Worm (Caenorhabditis elegans) whole organism, young adult: Measurements from ENCODE around the gene clec-40.

ENCODE experiments used
- B0261.1 ChIP-seq: sonication (generic microtip); optimal IDR thresholded peaks from 2 replicates; lab custom pipeline; 2016; ENCODE audit warnings: mild to moderate bottlenecking, missing genetic modification characterization, moderate library complexity, missing compliant biosample characterization
- B0336.3 ChIP-seq: fragments of 200-800 bp; sonication (Bioruptor generic); IDR thresholded peaks from 2 replicates; pipeline ENCODE4 v1.3.6; 2022; ENCODE audit warnings: missing genetic modification characterization, missing compliant biosample characterization
- C17E4.6 ChIP-seq: fragments of 200-800 bp; sonication (Bioruptor generic); IDR thresholded peaks from 2 replicates; pipeline ENCODE4 v1.3.6; 2022; ENCODE audit warnings: missing genetic modification reagents, missing genetic modification characterization, missing compliant biosample characterization
- F37B4.10 ChIP-seq: fragments of 200-800 bp; sonication (Bioruptor generic); IDR thresholded peaks from 2 replicates; pipeline ENCODE4 v1.3.6; 2022; ENCODE audit warnings: missing genetic modification characterization, missing compliant biosample characterization
- F52B5.7 ChIP-seq: sonication (generic microtip); optimal IDR thresholded peaks from 2 replicates; lab custom pipeline; 2016; ENCODE audit warnings: mild to moderate bottlenecking, missing genetic modification characterization, missing compliant biosample characterization
- F55B11.4 ChIP-seq: sonication (generic microtip); optimal IDR thresholded peaks from 2 replicates; lab custom pipeline; 2016; ENCODE audit warnings: missing compliant biosample characterization, missing genetic modification characterization, borderline replicate concordance; ENCODE audit not compliant: insufficient read depth
- Y53F4B.3 ChIP-seq: fragments of 200-800 bp; sonication (Bioruptor generic); IDR thresholded peaks from 2 replicates; pipeline ENCODE4 v1.3.6; 2022; ENCODE audit warnings: missing genetic modification reagents, missing genetic modification characterization, missing compliant biosample characterization
- Y95B8A.8 ChIP-seq: fragments of 200-800 bp; sonication (Bioruptor generic); IDR thresholded peaks from 2 replicates; pipeline ENCODE4 v1.3.6; 2022; ENCODE audit warnings: missing genetic modification reagents, missing genetic modification characterization, missing compliant biosample characterization
- ama-1 ChIP-seq, 3 experiments: fragments of 150-350 bp in 1 of 3; sonication (generic microtip) in 2 of 3; optimal IDR thresholded peaks; 2 replicates each; lab custom pipeline; 2014 to 2018; ENCODE audit warnings: missing biosample characterization in 2 of 3, missing genetic modification characterization in 2 of 3, missing genetic modification reagents in 2 of 3
- attf-5 ChIP-seq: fragments of 200-800 bp; sonication (Bioruptor generic); optimal IDR thresholded peaks from 2 replicates; lab custom pipeline; 2018; ENCODE audit warnings: mild to moderate bottlenecking, missing genetic modification characterization, missing compliant biosample characterization
- cebp-1 ChIP-seq, 2 experiments: fragments of 200-800 bp in 1 of 2; sonication (Bioruptor generic) in 1 of 2; sonication (generic microtip) in 1 of 2; IDR thresholded peaks in 1 of 2; optimal IDR thresholded peaks in 1 of 2; 2 replicates each; pipeline versions ENCODE4 v1.3.6 to Lab custom; 2017 to 2022; ENCODE audit warnings: missing compliant biosample characterization in 2 of 2, missing genetic modification characterization in 2 of 2, mild to moderate bottlenecking in 1 of 2, missing genetic modification reagents in 1 of 2, moderate library complexity in 1 of 2
- die-1 ChIP-seq: sonication (generic microtip); optimal IDR thresholded peaks from 2 replicates; lab custom pipeline; 2016; ENCODE audit warnings: missing genotype, mild to moderate bottlenecking, missing genetic modification characterization, missing compliant biosample characterization
- egl-44 ChIP-seq: fragments of 200-800 bp; sonication (Bioruptor generic); IDR thresholded peaks from 2 replicates; pipeline ENCODE4 v1.3.6; 2022; ENCODE audit warnings: missing genetic modification reagents, missing genetic modification characterization, missing compliant biosample characterization
- hlh-26 ChIP-seq: fragments of 200-800 bp; sonication (Bioruptor generic); conservative IDR thresholded peaks from 2 replicates; pipeline ENCODE4 v1.3.6; 2022; ENCODE audit warnings: missing genetic modification reagents, missing genetic modification characterization, missing compliant biosample characterization
- hmg-1.2 ChIP-seq: fragments of 200-800 bp; sonication (Bioruptor generic); IDR thresholded peaks from 2 replicates; pipeline ENCODE4 v1.3.6; 2022; ENCODE audit warnings: missing genetic modification reagents, missing genetic modification characterization, missing compliant biosample characterization
- hrde-1 ChIP-seq: sonication (generic microtip); optimal IDR thresholded peaks from 2 replicates; lab custom pipeline; 2016; ENCODE audit warnings: missing genetic modification characterization, mild to moderate bottlenecking, missing compliant biosample characterization, moderate library complexity, missing genotype, missing genetic modification reagents, borderline replicate concordance
- let-607 ChIP-seq, 2 experiments: fragments of 200-800 bp in 1 of 2; sonication (Bioruptor generic) in 1 of 2; sonication (generic microtip) in 1 of 2; optimal IDR thresholded peaks; 2 replicates each; lab custom pipeline; 2016 to 2018; ENCODE audit warnings: mild to moderate bottlenecking in 2 of 2, missing compliant biosample characterization in 2 of 2, missing genetic modification characterization in 2 of 2, moderate library complexity in 2 of 2, missing genotype in 1 of 2
- lir-1 ChIP-seq: fragments of 200-800 bp; sonication (Bioruptor generic); conservative IDR thresholded peaks from 2 replicates; pipeline ENCODE4 v1.3.6; 2022; ENCODE audit warnings: missing genetic modification reagents, missing genetic modification characterization, missing compliant biosample characterization
- madf-3 ChIP-seq: fragments of 200-800 bp; sonication (Bioruptor generic); IDR thresholded peaks from 2 replicates; pipeline ENCODE4 v1.3.6; 2022; ENCODE audit warnings: missing genetic modification reagents, missing genetic modification characterization, missing compliant biosample characterization
- madf-6 ChIP-seq: fragments of 200-800 bp; sonication (Bioruptor generic); IDR thresholded peaks from 2 replicates; pipeline ENCODE4 v1.3.6; 2022; ENCODE audit warnings: missing genetic modification reagents, missing genetic modification characterization, missing compliant biosample characterization
- madf-8 ChIP-seq: fragments of 200-800 bp; sonication (Bioruptor generic); conservative IDR thresholded peaks from 2 replicates; pipeline ENCODE4 v1.3.6; 2022; ENCODE audit warnings: missing genetic modification reagents, missing genetic modification characterization, missing compliant biosample characterization
- mcd-1 ChIP-seq: fragments of 200-800 bp; sonication (Bioruptor generic); IDR thresholded peaks from 2 replicates; pipeline ENCODE4 v1.3.6; 2022; ENCODE audit warnings: missing genetic modification reagents, missing genetic modification characterization, missing compliant biosample characterization
- mes-4 ChIP-seq: sonication (generic microtip); optimal IDR thresholded peaks from 2 replicates; lab custom pipeline; 2016; ENCODE audit warnings: missing genotype, missing genetic modification characterization, missing compliant biosample characterization
- nfya-1 ChIP-seq: sonication (generic microtip); optimal IDR thresholded peaks from 2 replicates; lab custom pipeline; 2017; ENCODE audit warnings: antibody characterized with exemption, missing compliant biosample characterization, missing genetic modification characterization, borderline replicate concordance; ENCODE audit not compliant: insufficient read depth
- nhr-120 ChIP-seq: fragments of 200-800 bp; sonication (Bioruptor generic); IDR thresholded peaks from 2 replicates; pipeline ENCODE4 v1.3.6; 2022; ENCODE audit warnings: missing genetic modification characterization, missing compliant biosample characterization
- nhr-179 ChIP-seq: sonication (generic microtip); optimal IDR thresholded peaks from 2 replicates; lab custom pipeline; 2016; ENCODE audit warnings: mild to moderate bottlenecking, missing genetic modification characterization, missing compliant biosample characterization
- nhr-80 ChIP-seq: sonication (generic microtip); optimal IDR thresholded peaks from 2 replicates; lab custom pipeline; 2016; ENCODE audit warnings: missing genetic modification characterization, missing compliant biosample characterization
- rcor-1 ChIP-seq: fragments of 200-800 bp; sonication (Bioruptor generic); IDR thresholded peaks from 2 replicates; pipeline ENCODE4 v1.3.6; 2022; ENCODE audit warnings: missing genetic modification reagents, missing genetic modification characterization, missing compliant biosample characterization
- repo-1 ChIP-seq: sonication (generic microtip); optimal IDR thresholded peaks from 2 replicates; lab custom pipeline; 2017; ENCODE audit warnings: mild to moderate bottlenecking, missing genetic modification characterization, missing compliant biosample characterization
- rpc-1 ChIP-seq, 2 experiments: fragments of 150-350 bp in 1 of 2; sonication (generic microtip) in 1 of 2; optimal IDR thresholded peaks; 2 replicates each; lab custom pipeline; 2014 to 2018; ENCODE audit warnings: missing biosample characterization in 1 of 2, missing genetic modification characterization in 1 of 2, missing genetic modification reagents in 1 of 2, missing genotype in 1 of 2
- sea-2 ChIP-seq: fragments of 200-800 bp; sonication (Bioruptor generic); IDR thresholded peaks from 2 replicates; pipeline ENCODE4 v1.3.6; 2022; ENCODE audit warnings: missing genetic modification characterization, missing compliant biosample characterization
- snpc-1.1 ChIP-seq: sonication (generic microtip); optimal IDR thresholded peaks from 2 replicates; lab custom pipeline; 2017; ENCODE audit warnings: missing genetic modification characterization, mild to moderate bottlenecking, missing compliant biosample characterization, antibody characterized with exemption, moderate library complexity, missing genotype, missing genetic modification reagents; ENCODE audit not compliant: insufficient read depth
- snpc-4 ChIP-seq, 5 experiments: fragments of 150-350 bp in 1 of 5; sonication (generic microtip) in 4 of 5; optimal IDR thresholded peaks; 2 replicates each; lab custom pipeline; 2014 to 2018; ENCODE audit warnings: missing genetic modification characterization in 5 of 5, missing biosample characterization in 3 of 5, antibody characterized with exemption in 2 of 5, mild to moderate bottlenecking in 2 of 5, missing compliant biosample characterization in 2 of 5, missing genotype in 2 of 5, moderate library complexity in 2 of 5, missing genetic modification reagents in 1 of 5
- unc-130 ChIP-seq: sonication (generic microtip); optimal IDR thresholded peaks from 2 replicates; lab custom pipeline; 2016; ENCODE audit warnings: missing genetic modification reagents, missing genetic modification characterization, missing compliant biosample characterization
- ztf-6 ChIP-seq: fragments of 200-800 bp; sonication (Bioruptor generic); IDR thresholded peaks from 2 replicates; pipeline ENCODE4 v1.3.6; 2022; ENCODE audit warnings: missing genetic modification reagents, missing genetic modification characterization, missing compliant biosample characterization

Gene clec-40

ce11 chrV:16821270-16821737 is 19.6 kb downstream of the clec-40 start, which contains the start of gene T20B3.14:
TSS of gene T20B3.14 (minus strand) at chrV:16821320.
- TF ChIP-seq nfya-1 (no peak), lir-1 (GFP tag; lab: Robert Waterston, UW) (no peak), F52B5.7 (tag; lab: Kevin White, UChicago) (no peak), hlh-26 (no peak), F37B4.10 (0 out of 2 replicates have a peak, but pooled peaks have one; percentile 89), madf-3 (GFP tag; lab: Robert Waterston, UW) (no peak)

DNA sequence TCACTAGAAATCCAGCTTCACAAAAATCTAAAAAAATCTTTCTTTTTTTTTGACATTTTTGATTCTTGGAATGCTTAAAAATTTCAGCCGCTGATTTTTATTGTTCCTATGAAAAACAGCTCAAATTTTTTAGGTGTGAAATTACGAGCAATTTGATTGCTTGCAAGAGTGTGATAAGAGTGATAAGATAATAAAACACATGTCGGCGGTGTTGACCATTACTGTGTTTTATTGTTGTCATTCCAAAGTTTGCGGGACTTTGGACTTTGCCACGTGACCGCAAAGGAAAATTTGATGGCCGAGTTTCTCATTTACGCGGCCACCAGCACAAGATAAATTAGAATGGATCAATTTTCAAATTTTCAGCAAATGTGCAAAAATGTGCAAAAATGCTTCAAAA is 24.2 kb downstream of the clec-40 start:
- TF ChIP-seq die-1 (no peak), cebp-1 (GFP tag; IDR thresholded peaks at IDR 0.05; lab: Robert Waterston, UW) (no peak), cebp-1 (tag; optimal IDR thresholded peaks at IDR 0.05; lab: Kevin White, UChicago) (peak; percentile 17), snpc-4 (GFP tag; optimal IDR thresholded peaks at IDR 0.05; lab: Kevin White, UChicago) (no peak), snpc-4 (tag; optimal IDR thresholded peaks at IDR 0.05; lab: Kevin White, UChicago) (peak in 1 of 4 experiments; percentile 18), let-607 (tag; optimal IDR thresholded peaks at IDR 0.05; lab: Kevin White, UChicago) (no peak), nhr-80 (tag; lab: Kevin White, UChicago) (peak; percentile 56), nhr-179 (tag; lab: Kevin White, UChicago) (no peak)

ce11 chrV:16815261-16815660 is 25.6 kb downstream of the clec-40 start, which contains the start of gene T20B3.1:
TSS of gene T20B3.1 (plus strand) at chrV:16815561.
- TF ChIP-seq hrde-1 (no peak), rpc-1 (optimal IDR thresholded peaks at IDR 0.05; lab: Kevin White, UChicago) (no peak), rpc-1 (tag; optimal IDR thresholded peaks at IDR 0.05; lab: Kevin White, UChicago) (no peak), ztf-6 (GFP tag; lab: Robert Waterston, UW) (no peak), egl-44 (GFP tag; lab: Robert Waterston, UW) (no peak), Y53F4B.3 (GFP tag; lab: Robert Waterston, UW) (no peak), unc-130 (no peak), repo-1 (tag; lab: Kevin White, UChicago) (no peak), C17E4.6 (GFP tag; lab: Robert Waterston, UW) (no peak)

ce11 chrV:16814541-16815207 is 26.2 kb downstream of the clec-40 start:
- TF ChIP-seq Y53F4B.3 (GFP tag; lab: Robert Waterston, UW) (no peak), mes-4 (tag; lab: Kevin White, UChicago) (no peak), ama-1 (optimal IDR thresholded peaks at IDR 0.05; lab: Kevin White, UChicago) (no peak), ama-1 (GFP tag; optimal IDR thresholded peaks at IDR 0.05; lab: Kevin White, UChicago) (peak in 1 of 2 experiments; percentile 40), rcor-1 (no peak), Y95B8A.8 (GFP tag; lab: Robert Waterston, UW) (0 out of 2 replicates have a peak, but pooled peaks have one; percentile 34), sea-2 (GFP tag; lab: Robert Waterston, UW) (no peak), mcd-1 (GFP tag; lab: Robert Waterston, UW) (0 out of 2 replicates have a peak, but pooled peaks have one; percentile 17), madf-6 (GFP tag; lab: Robert Waterston, UW) (peak; percentile 6; the same call in 1 of the 2 replicates), cebp-1 (GFP tag; IDR thresholded peaks at IDR 0.05; lab: Robert Waterston, UW) (no peak), cebp-1 (tag; optimal IDR thresholded peaks at IDR 0.05; lab: Kevin White, UChicago) (peak; percentile 22), F55B11.4 (no peak), B0261.1 (tag; lab: Kevin White, UChicago) (no peak), madf-8 (GFP tag; lab: Robert Waterston, UW) (no peak), attf-5 (no peak), snpc-1.1 (tag; lab: Kevin White, UChicago) (no peak), hrde-1 (peak; percentile 18), hmg-1.2 (peak; percentile 90), B0336.3 (GFP tag; lab: Robert Waterston, UW) (peak; percentile 41; the same call in 1 of the 2 replicates), nhr-120 (no peak)
- TF ChIP-seq, all 124 proteins: peak for 8
